Fruit fly (Drosophila melanogaster): ENCODE data around the gene CaMKII.

dm6 chr4:1008444-1008843 is 45.1 kb downstream of the CaMKII start:
- TF ChIP-seq psq (optimal IDR thresholded peaks at IDR 0.05) (no peak), h (optimal IDR thresholded peaks at IDR 0.05) (no peak)

Data from Kc167 (cell line).